Fruit fly (Drosophila melanogaster): ENCODE data around the gene Rpn7.

The Rpn7 gene

dm6 chr3R:22464611-22465113 is 2.8 kb upstream of the Rpn7 start, which contains the start of gene CG7054 (continued):
- TF ChIP-seq Fer2 (tag; optimal IDR thresholded peaks at IDR 0.05): no peak
- TF ChIP-seq CG14667 (GFP tag; IDR thresholded peaks at IDR 0.05): no peak
- no peak for TF ChIP-seq Ets97D (GFP tag; optimal IDR thresholded peaks at IDR 0.05)
- TF ChIP-seq CG15269 (tag; optimal IDR thresholded peaks at IDR 0.05): peak; percentile 63
- peak; percentile 27 for TF ChIP-seq CG12299 (tag; optimal IDR thresholded peaks at IDR 0.05)
- no peak for TF ChIP-seq CG4282 (GFP tag; optimal IDR thresholded peaks at IDR 0.05)
- no peak for TF ChIP-seq E2f1 (GFP tag; IDR thresholded peaks at IDR 0.05)
- no peak for TF ChIP-seq Hsf (GFP tag; optimal IDR thresholded peaks at IDR 0.05)
- TF ChIP-seq onecut (GFP tag; IDR thresholded peaks at IDR 0.05): no peak
- no peak for TF ChIP-seq Dip2 (GFP tag; IDR thresholded peaks at IDR 0.05)
- no peak for TF ChIP-seq wor (GFP tag; IDR thresholded peaks at IDR 0.05)
- no peak for TF ChIP-seq Max (GFP tag; optimal IDR thresholded peaks at IDR 0.05)
- TF ChIP-seq CG34376 (GFP tag; optimal IDR thresholded peaks at IDR 0.05): peak; percentile 91
- peak; percentile 42 for TF ChIP-seq CG15514 (GFP tag; optimal IDR thresholded peaks at IDR 0.05)
- TF ChIP-seq CG11696 (GFP tag; IDR thresholded peaks at IDR 0.05): no peak
- TF ChIP-seq CG4854 (GFP tag; optimal IDR thresholded peaks at IDR 0.05): no peak
- no peak for TF ChIP-seq CG8281 (tag; optimal IDR thresholded peaks at IDR 0.05)
- no peak for TF ChIP-seq twi (tag; optimal IDR thresholded peaks at IDR 0.05)
- TF ChIP-seq tgo (GFP tag; IDR thresholded peaks at IDR 0.05): no peak
- no peak for TF ChIP-seq corto (GFP tag; optimal IDR thresholded peaks at IDR 0.05)
- TF ChIP-seq CG9609 (GFP tag; optimal IDR thresholded peaks at IDR 0.05): no peak
- TF ChIP-seq CG8089 (GFP tag; optimal IDR thresholded peaks at IDR 0.05): no peak
- TF ChIP-seq CG9727 (GFP tag; optimal IDR thresholded peaks at IDR 0.05): no peak
- TF ChIP-seq CG2116 (GFP tag; optimal IDR thresholded peaks at IDR 0.05): no peak
- TF ChIP-seq CG10209 (GFP tag; optimal IDR thresholded peaks at IDR 0.05): no peak
- TF ChIP-seq Xbp1 (GFP tag; optimal IDR thresholded peaks at IDR 0.05): peak; percentile 10
- TF ChIP-seq CG7928 (GFP tag; optimal IDR thresholded peaks at IDR 0.05): no peak
- TF ChIP-seq Rfx (GFP tag; IDR thresholded peaks at IDR 0.05): peak; percentile 17; the same call in 1 of the 2 replicates
- no peak for TF ChIP-seq sna (GFP tag; IDR thresholded peaks at IDR 0.05; ENCODE audit: partially characterized antibody)
- TF ChIP-seq Dip3 (GFP tag; optimal IDR thresholded peaks at IDR 0.05): no peak
- no peak for TF ChIP-seq slou (GFP tag; optimal IDR thresholded peaks at IDR 0.05)
- TF ChIP-seq ken (GFP tag; IDR thresholded peaks at IDR 0.05): no peak
- no peak for TF ChIP-seq CG31388 (GFP tag; optimal IDR thresholded peaks at IDR 0.05)
- no peak for TF ChIP-seq CG1647 (GFP tag; optimal IDR thresholded peaks at IDR 0.05)
- no peak for TF ChIP-seq trh (GFP tag; optimal IDR thresholded peaks at IDR 0.05)
- TF ChIP-seq CG12659 (GFP tag; optimal IDR thresholded peaks at IDR 0.05): no peak
- TF ChIP-seq CG1233 (GFP tag; optimal IDR thresholded peaks at IDR 0.05): peak; percentile 13
- TF ChIP-seq CG6254 (GFP tag; optimal IDR thresholded peaks at IDR 0.05): peak; percentile 6
- TF ChIP-seq Fer1 (GFP tag; optimal IDR thresholded peaks at IDR 0.05): peak; percentile 21
- no peak for TF ChIP-seq C15 (GFP tag; IDR thresholded peaks at IDR 0.05)
- no peak for TF ChIP-seq CG17912 (GFP tag; optimal IDR thresholded peaks at IDR 0.05)
- no peak; the same call in 1 of the 2 replicates for TF ChIP-seq Bgb (GFP tag; IDR thresholded peaks at IDR 0.05; ENCODE audit: partially characterized antibody)
- no peak for TF ChIP-seq CG12391 (tag; optimal IDR thresholded peaks at IDR 0.05)
- TF ChIP-seq CG32532 (GFP tag; IDR thresholded peaks at IDR 0.05): peak; percentile 37; the same call in 1 of the 2 replicates
- TF ChIP-seq CG4328 (GFP tag; optimal IDR thresholded peaks at IDR 0.05): peak; percentile 6
- no peak; the same call in 1 of the 2 replicates for TF ChIP-seq amos (GFP tag; IDR thresholded peaks at IDR 0.05; ENCODE audit: partially characterized antibody)
- no peak for TF ChIP-seq Lim3 (GFP tag; IDR thresholded peaks at IDR 0.05)
- no peak for TF ChIP-seq schlank (tag; optimal IDR thresholded peaks at IDR 0.05)
- TF ChIP-seq hbn (GFP tag; IDR thresholded peaks at IDR 0.05; ENCODE audit: partially characterized antibody): no peak
- TF ChIP-seq maf-S (GFP tag; optimal IDR thresholded peaks at IDR 0.05): no peak
- no peak for TF ChIP-seq CG11085 (GFP tag; IDR thresholded peaks at IDR 0.05)
